Worm (Caenorhabditis elegans) whole organism, L2 larva: Measurements from ENCODE around the gene K01D12.8.

ENCODE experiments used
- F13H6.1 ChIP-seq: sonication (generic microtip); optimal IDR thresholded peaks from 2 replicates; lab custom pipeline; 2016; ENCODE audit warnings: missing genetic modification characterization, missing compliant biosample characterization
- ZK546.5 ChIP-seq: sonication (generic microtip); optimal IDR thresholded peaks from 2 replicates; lab custom pipeline; 2017; ENCODE audit warnings: missing biosample characterization, missing genetic modification characterization
- nhr-25 ChIP-seq: fragments of 150-350 bp; sonication (generic microtip); optimal IDR thresholded peaks from 3 replicates; lab custom pipeline; 2014; ENCODE audit warnings: missing biosample characterization, missing genetic modification characterization

DNA sequence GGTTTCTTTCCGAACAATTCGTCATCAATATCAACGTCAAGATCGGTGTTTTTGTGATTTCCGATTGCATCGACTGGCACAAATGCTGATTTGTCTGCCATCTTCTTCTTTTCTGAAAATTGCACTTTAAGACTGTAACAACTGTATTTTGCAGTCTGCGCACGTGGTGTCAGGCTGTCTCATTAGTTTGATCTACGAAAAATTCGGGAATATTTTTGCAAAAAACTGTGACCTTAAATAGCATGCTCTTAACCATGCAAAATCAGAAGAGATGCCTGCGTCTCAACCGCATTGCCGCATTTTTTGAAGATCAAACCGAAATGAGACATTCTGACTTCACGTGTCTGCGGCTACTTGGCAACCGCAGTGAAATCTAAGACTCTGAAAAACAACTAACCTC lies 1.1 kb upstream of the K01D12.8 start, which contains the start of gene K01D12.7:
- TF ChIP-seq F13H6.1 (tag; lab: Kevin White, UChicago): no peak
- no peak for TF ChIP-seq ZK546.5 (tag; lab: Kevin White, UChicago)
- no peak for TF ChIP-seq nhr-25 (tag; lab: Kevin White, UChicago)
